Fruit fly (Drosophila melanogaster): ENCODE data around the gene pll.
A peak's percentile ranks its signal among the peaks of the same experiment; 100 is the strongest.

Gene pll

DNA sequence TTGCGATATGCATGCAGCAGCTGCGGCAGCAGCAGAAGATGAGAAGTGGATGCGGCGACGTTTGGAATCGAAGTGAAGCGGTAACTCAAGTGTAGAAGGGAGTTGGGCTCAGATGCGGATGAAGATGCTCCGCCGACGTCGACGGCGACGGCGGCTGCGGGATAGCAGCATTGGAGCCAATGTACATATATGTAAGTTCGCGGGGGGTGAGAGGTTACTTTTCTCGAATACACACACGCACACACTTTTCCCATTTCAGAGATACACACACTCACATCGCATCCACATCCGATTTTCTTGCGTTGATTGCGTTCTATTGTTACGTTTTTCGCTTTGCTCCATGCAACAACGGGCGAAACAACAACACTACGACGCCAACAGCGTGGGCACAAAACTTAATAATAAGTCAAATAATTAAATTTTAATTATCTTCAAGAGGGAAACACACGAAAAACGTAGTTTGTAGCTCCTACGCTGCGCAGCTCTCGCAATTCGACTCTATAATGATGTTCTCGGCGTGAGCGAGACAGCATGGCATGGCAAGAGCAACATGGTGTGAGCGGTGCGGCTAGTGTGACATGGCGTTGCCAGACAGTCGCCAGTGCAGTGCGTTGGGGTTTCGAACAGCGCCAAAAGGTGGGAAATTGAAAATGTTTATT is 8.1 kb downstream of the pll start, which contains the start of gene CG18766 (continued):
- TF ChIP-seq Poxn (GFP tag; IDR thresholded peaks at IDR 0.05) (no peak), insv (GFP tag; optimal IDR thresholded peaks at IDR 0.05) (no peak), sob (GFP tag; IDR thresholded peaks at IDR 0.05) (no peak), CG8388 (GFP tag; optimal IDR thresholded peaks at IDR 0.05) (no peak), inv (GFP tag; IDR thresholded peaks at IDR 0.05; ENCODE audit: partially characterized antibody) (no peak), dpn (GFP tag; optimal IDR thresholded peaks at IDR 0.05) (peak in 1 of 2 experiments; percentile 10), ken (GFP tag; IDR thresholded peaks at IDR 0.05) (0 out of 3 replicates have a peak, but pooled peaks have one; percentile 19), Ssrp (tag; optimal IDR thresholded peaks at IDR 0.05) (no peak), Fer3 (tag; optimal IDR thresholded peaks at IDR 0.05) (no peak), CG16813 (GFP tag; IDR thresholded peaks at IDR 0.05; ENCODE audit: partially characterized antibody) (0 out of 3 replicates have a peak, but pooled peaks have one; percentile 21), CG8089 (GFP tag; optimal IDR thresholded peaks at IDR 0.05) (peak; percentile 7), grau (tag; optimal IDR thresholded peaks at IDR 0.05) (peak; percentile 29), bsh (GFP tag; optimal IDR thresholded peaks at IDR 0.05) (no peak), ewg (GFP tag; optimal IDR thresholded peaks at IDR 0.05) (peak; percentile 94), CG9876 (GFP tag; optimal IDR thresholded peaks at IDR 0.05) (peak; percentile 3), twi (tag; optimal IDR thresholded peaks at IDR 0.05) (peak; percentile 14), Deaf1 (tag; optimal IDR thresholded peaks at IDR 0.05) (no peak), CG12071 (GFP tag; optimal IDR thresholded peaks at IDR 0.05) (peak; percentile 21), Pdp1 (GFP tag; optimal IDR thresholded peaks at IDR 0.05) (peak in 1 of 2 experiments; percentile 57), ttk (GFP tag; IDR thresholded peaks at IDR 0.05) (no peak), ham (GFP tag; IDR thresholded peaks at IDR 0.05) (no peak), CG4820 (GFP tag; optimal IDR thresholded peaks at IDR 0.05) (peak; percentile 4), kni (GFP tag; optimal IDR thresholded peaks at IDR 0.05) (no peak), p53 (GFP tag; optimal IDR thresholded peaks at IDR 0.05) (no peak), CG17359 (tag; optimal IDR thresholded peaks at IDR 0.05) (no peak), CG13624 (GFP tag; optimal IDR thresholded peaks at IDR 0.05) (peak; percentile 71), lilli (GFP tag; optimal IDR thresholded peaks at IDR 0.05) (peak; percentile 39), YL-1 (GFP tag; optimal IDR thresholded peaks at IDR 0.05) (peak; percentile 94), ind (GFP tag; optimal IDR thresholded peaks at IDR 0.05) (peak; percentile 26), CG13287 (GFP tag; IDR thresholded peaks at IDR 0.05; ENCODE audit: partially characterized antibody) (peak; percentile 47; the same call in 1 of the 2 replicates), gsb (GFP tag; IDR thresholded peaks at IDR 0.05) (no peak), Chrac-16 (GFP tag; optimal IDR thresholded peaks at IDR 0.05) (peak; percentile 15), CG32772 (GFP tag; IDR thresholded peaks at IDR 0.05) (no peak), Bdp1 (GFP tag; optimal IDR thresholded peaks at IDR 0.05) (peak; percentile 9), dm (GFP tag; optimal IDR thresholded peaks at IDR 0.05) (peak; percentile 73), chinmo (GFP tag; IDR thresholded peaks at IDR 0.05; ENCODE audit: partially characterized antibody) (peak; percentile 60; the same call in 1 of the 4 replicates), Dip3 (GFP tag; optimal IDR thresholded peaks at IDR 0.05) (no peak), Hsf (GFP tag; optimal IDR thresholded peaks at IDR 0.05) (peak; percentile 27), sug (tag; optimal IDR thresholded peaks at IDR 0.05) (peak; percentile 99), cato (GFP tag; optimal IDR thresholded peaks at IDR 0.05; ENCODE audit: borderline replicate concordance) (no peak), CG3838 (GFP tag; optimal IDR thresholded peaks at IDR 0.05) (no peak), CG4617 (GFP tag; optimal IDR thresholded peaks at IDR 0.05; ENCODE audit: borderline replicate concordance) (peak; percentile 89), Rx (GFP tag; IDR thresholded peaks at IDR 0.05) (no peak), B-H1 (GFP tag; IDR thresholded peaks at IDR 0.05) (no peak), exex (tag; optimal IDR thresholded peaks at IDR 0.05) (peak; percentile 30), ap (GFP tag; IDR thresholded peaks at IDR 0.05) (no peak), vnd (GFP tag; IDR thresholded peaks at IDR 0.05; ENCODE audit: partially characterized antibody) (no peak), Hey (tag; optimal IDR thresholded peaks at IDR 0.05) (no peak), Atf3 (GFP tag; optimal IDR thresholded peaks at IDR 0.05) (no peak)

Data from whole organism, embryonic.